Worm (Caenorhabditis elegans): Measurements from ENCODE around the gene ZK686.5.

Gene ZK686.5

ce11 chrIII:7720861-7721260 lies 46.5 kb downstream of the ZK686.5 start:
- TF ChIP-seq nfya-1 (tag; optimal IDR thresholded peaks at IDR 0.05; ENCODE audit: insufficient read depth) (peak; percentile 99), pha-4 (tag; optimal IDR thresholded peaks at IDR 0.05) (peak; percentile 24), lin-15B (tag; optimal IDR thresholded peaks at IDR 0.05) (peak; percentile 33), fkh-10 (GFP tag; optimal IDR thresholded peaks at IDR 0.05) (peak; percentile 42), elt-1 (tag; optimal IDR thresholded peaks at IDR 0.05) (peak; percentile 2), fos-1 (tag; optimal IDR thresholded peaks at IDR 0.05) (no peak), nhr-11 (tag; optimal IDR thresholded peaks at IDR 0.05) (peak; percentile 5), hmg-11 (tag; optimal IDR thresholded peaks at IDR 0.05) (peak; percentile 1), nhr-67 (tag; optimal IDR thresholded peaks at IDR 0.05) (no peak), nhr-77 (tag; optimal IDR thresholded peaks at IDR 0.05) (no peak), mdl-1 (tag; optimal IDR thresholded peaks at IDR 0.05) (peak; percentile 20), lin-39 (tag; optimal IDR thresholded peaks at IDR 0.05) (peak; percentile 82), ama-1 (optimal IDR thresholded peaks at IDR 0.05) (peak; percentile 70)

ce11 chrIII:7719364-7719936 lies 47.9 kb downstream of the ZK686.5 start, which contains the start of gene ncl-1:
TSS of gene ncl-1 (plus strand) at chrIII:7719729.
- TF ChIP-seq sea-2 (GFP tag; optimal IDR thresholded peaks at IDR 0.05) (no peak), ama-1 (optimal IDR thresholded peaks at IDR 0.05) (peak; percentile 36), pha-4 (tag; optimal IDR thresholded peaks at IDR 0.05) (peak; percentile 57)

- TF ChIP-seq snpc-4 (tag; optimal IDR thresholded peaks at IDR 0.05) (peak; percentile 81), pha-4 (tag; optimal IDR thresholded peaks at IDR 0.05) (peak; percentile 87), ceh-82 (tag; optimal IDR thresholded peaks at IDR 0.05) (no peak), pqm-1 (tag; optimal IDR thresholded peaks at IDR 0.05) (peak; percentile 76), ceh-9 (tag; optimal IDR thresholded peaks at IDR 0.05) (no peak), nhr-76 (tag; optimal IDR thresholded peaks at IDR 0.05) (peak; percentile 90), aly-2 (tag; optimal IDR thresholded peaks at IDR 0.05) (no peak), elt-3 (tag; optimal IDR thresholded peaks at IDR 0.05) (no peak), nhr-23 (tag; optimal IDR thresholded peaks at IDR 0.05) (peak; percentile 86), nhr-237 (tag; optimal IDR thresholded peaks at IDR 0.05) (no peak), lin-15B (tag; optimal IDR thresholded peaks at IDR 0.05) (peak; percentile 80), nfya-1 (tag; optimal IDR thresholded peaks at IDR 0.05; ENCODE audit: insufficient read depth) (peak; percentile 76), lin-39 (tag; optimal IDR thresholded peaks at IDR 0.05) (peak; percentile 27), egl-5 (tag; optimal IDR thresholded peaks at IDR 0.05) (peak; percentile 54), skn-1 (tag; optimal IDR thresholded peaks at IDR 0.05) (peak; percentile 3), nhr-25 (tag; optimal IDR thresholded peaks at IDR 0.05) (peak; percentile 64), elt-2 (tag; optimal IDR thresholded peaks at IDR 0.05) (peak; percentile 80), jun-1 (tag; optimal IDR thresholded peaks at IDR 0.05) (peak; percentile 37), unc-62 (GFP tag; optimal IDR thresholded peaks at IDR 0.05) (peak; percentile 15), unc-39 (tag; optimal IDR thresholded peaks at IDR 0.05) (no peak), R02D3.7 (tag; optimal IDR thresholded peaks at IDR 0.05) (peak; percentile 1), ztf-4 (tag; optimal IDR thresholded peaks at IDR 0.05) (no peak), nhr-43 (tag; optimal IDR thresholded peaks at IDR 0.05; ENCODE audit: poor library complexity, severe bottlenecking) (peak; percentile 40), nhr-12 (tag; optimal IDR thresholded peaks at IDR 0.05) (no peak), nhr-67 (tag; optimal IDR thresholded peaks at IDR 0.05) (no peak)
Measured at ce11 chrIII:7718318-7718717, 49.0 kb downstream of the ZK686.5 start.

- TF ChIP-seq R02D3.7 (tag; optimal IDR thresholded peaks at IDR 0.05) (no peak), ceh-28 (tag; optimal IDR thresholded peaks at IDR 0.05) (no peak), unc-62 (GFP tag; optimal IDR thresholded peaks at IDR 0.05) (no peak), ztf-11 (tag; optimal IDR thresholded peaks at IDR 0.05) (no peak), snpc-4 (tag; optimal IDR thresholded peaks at IDR 0.05) (no peak), nhr-23 (tag; optimal IDR thresholded peaks at IDR 0.05) (no peak), nhr-77 (tag; optimal IDR thresholded peaks at IDR 0.05) (no peak), elt-1 (tag; optimal IDR thresholded peaks at IDR 0.05) (no peak), egl-27 (tag; optimal IDR thresholded peaks at IDR 0.05) (no peak), nhr-25 (tag; optimal IDR thresholded peaks at IDR 0.05) (no peak), nhr-237 (tag; optimal IDR thresholded peaks at IDR 0.05) (no peak)
Measured at ce11 chrIII:7716550-7716949, 50.8 kb downstream of the ZK686.5 start.

Measured in whole organism, L3 larva.